Worm (Caenorhabditis elegans) whole organism, L1 larva: ENCODE results near the gene phf-33.

Experiments used
- ama-1 ChIP-seq: fragments of 150-350 bp; optimal IDR thresholded peaks from 2 replicates; lab custom pipeline; 2014
- elt-3 ChIP-seq, 6 experiments: fragments of 150-350 bp in 1 of 6; sonication (generic microtip); optimal IDR thresholded peaks; 2 replicates each; lab custom pipeline; 2017 to 2018; ENCODE audit warnings: missing biosample characterization in 6 of 6, missing genetic modification characterization in 6 of 6, inconsistent platforms in 1 of 6
- fkh-10 ChIP-seq: sonication (generic microtip); optimal IDR thresholded peaks from 2 replicates; lab custom pipeline; 2017; ENCODE audit warnings: missing biosample characterization, missing genetic modification reagents, missing genetic modification characterization
- jun-1 ChIP-seq: fragments of 150-350 bp; optimal IDR thresholded peaks from 2 replicates; lab custom pipeline; 2014; ENCODE audit warnings: missing biosample characterization, missing genetic modification reagents, missing genetic modification characterization
- nhr-237 ChIP-seq: fragments of 150-350 bp; optimal IDR thresholded peaks from 2 replicates; lab custom pipeline; 2014; ENCODE audit warnings: missing biosample characterization, missing genetic modification characterization
- sox-4 ChIP-seq: sonication (generic microtip); optimal IDR thresholded peaks from 2 replicates; lab custom pipeline; 2016; ENCODE audit warnings: missing genetic modification characterization, missing compliant biosample characterization
- unc-62 ChIP-seq: fragments of 150-350 bp; optimal IDR thresholded peaks from 2 replicates; lab custom pipeline; 2014; ENCODE audit warnings: missing biosample characterization, missing genetic modification reagents, missing genetic modification characterization
- unc-98 ChIP-seq: fragments of 200-800 bp; sonication (Bioruptor generic); IDR thresholded peaks from 2 replicates; pipeline ENCODE4 v1.3.6; 2022; ENCODE audit warnings: missing genetic modification characterization, missing compliant biosample characterization
- zip-4 ChIP-seq: fragments of 200-800 bp; sonication (Bioruptor generic); optimal IDR thresholded peaks from 2 replicates; lab custom pipeline; 2018; ENCODE audit warnings: mild to moderate bottlenecking, missing genetic modification characterization, moderate library complexity, missing compliant biosample characterization
- ztf-4 ChIP-seq: fragments of 150-350 bp; optimal IDR thresholded peaks from 2 replicates; lab custom pipeline; 2014; ENCODE audit warnings: missing biosample characterization, missing genetic modification characterization

DNA sequence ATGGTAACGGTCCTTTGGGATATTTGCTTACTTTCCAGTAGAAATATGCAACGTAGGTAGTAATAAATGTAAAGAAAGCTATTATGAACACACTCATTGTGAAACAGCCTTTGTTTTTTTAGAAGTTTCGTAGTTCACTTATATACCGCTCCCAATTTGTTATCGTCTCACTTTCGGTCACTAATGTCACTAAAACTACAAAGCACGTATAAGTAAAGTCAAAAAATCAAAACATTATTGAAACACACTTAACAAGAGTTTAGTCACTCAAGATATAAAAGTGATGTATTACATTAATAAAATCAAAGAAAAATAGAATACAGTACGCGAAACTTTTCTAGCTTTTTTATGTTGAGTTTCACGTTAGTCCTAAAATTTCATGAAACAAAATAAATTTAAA lies 4.7 kb downstream of the phf-33 start, which contains the start of gene cyp-14A3:
- no peak for TF ChIP-seq unc-98 (GFP tag; lab: Robert Waterston, UW)
- TF ChIP-seq unc-62 (GFP tag; lab: Kevin White, UChicago) = no peak
- TF ChIP-seq jun-1 (tag; lab: Kevin White, UChicago) = no peak
- TF ChIP-seq zip-4 (GFP tag; lab: Kevin White, UChicago) = no peak
- no peak for TF ChIP-seq ztf-4 (tag; lab: Kevin White, UChicago)
- TF ChIP-seq fkh-10 (GFP tag; lab: Kevin White, UChicago) = no peak
- no peak for TF ChIP-seq elt-3 (tag; optimal IDR thresholded peaks at IDR 0.05; lab: Kevin White, UChicago)
- no peak for TF ChIP-seq sox-4
- TF ChIP-seq ama-1 = no peak
- no peak for TF ChIP-seq nhr-237
